Fruit fly (Drosophila melanogaster) whole organism, embryonic: Measurements from ENCODE around the gene CG44837.

Source experiments
- CG31441 ChIP-seq: fragments of 200-800 bp; sonication (Bioruptor generic); IDR thresholded peaks from 2 replicates; pipeline ENCODE4 v1.3.6; 2022; ENCODE audit warnings: missing biosample characterization, missing genetic modification characterization
- ara ChIP-seq: fragments of 200-800 bp; sonication (Bioruptor generic); IDR thresholded peaks from 2 replicates; pipeline ENCODE4 v1.3.6; 2022; ENCODE audit warnings: missing biosample characterization, missing genetic modification characterization

- TF ChIP-seq CG31441 (GFP tag; lab: Robert Waterston, UW): no peak
- no peak for TF ChIP-seq ara (GFP tag; lab: Robert Waterston, UW)
Observed at dm6 chr3L:11801622-11802021, 137.1 kb downstream of the CG44837 start.
